In the genomic region with DNA sequence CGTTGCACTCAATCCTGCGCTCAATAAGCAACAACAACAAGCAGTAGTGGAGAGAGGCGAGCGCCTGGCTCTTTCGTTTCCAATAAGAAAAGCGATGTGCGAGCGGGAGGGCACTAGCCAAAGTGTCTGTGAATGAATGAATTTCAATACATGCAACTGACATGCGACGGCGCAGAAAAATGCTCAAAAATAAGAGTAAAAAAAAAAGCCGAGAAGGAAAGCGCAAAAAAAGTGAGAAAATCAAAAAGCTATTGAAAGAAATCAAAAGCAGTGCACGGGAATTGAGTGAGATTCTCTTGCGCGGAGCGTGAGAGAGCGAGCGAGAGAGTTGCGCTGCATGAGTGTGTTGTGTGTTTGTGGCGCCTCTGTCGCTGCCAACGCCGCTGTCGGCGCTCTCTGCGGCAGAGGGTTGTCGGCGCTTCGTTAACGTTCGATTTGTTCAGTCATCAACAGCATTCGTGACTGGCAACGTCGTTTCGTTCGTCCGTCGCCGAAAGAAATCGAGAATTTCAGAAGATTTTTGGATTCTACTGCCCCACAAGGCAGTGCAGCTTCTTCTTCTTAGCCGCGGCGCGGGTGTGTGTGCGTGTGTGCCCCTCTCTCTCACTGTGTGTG, we compare ENCODE assay signal across 1 fruit fly cellular context.
TF ChIP-seq lines count a peak whose summit lies in the region.

TSS of gene ct (plus strand) at position 438 of the 615 bp plus-strand sequence.

TF ChIP-seq in whole organism, embryonic, 481 proteins besides CTCF, POLR2A, EP300 and RAD21 (continued from another document and continues in another):
- TF ChIP-seq CG6791 (GFP tag; IDR thresholded peaks at IDR 0.05; lab: Robert Waterston, UW; ENCODE audit: partially characterized antibody) (peak; percentile 68; the same call in 2 of the 3 replicates), MBD-R2 (GFP tag; IDR thresholded peaks at IDR 0.05; lab: Robert Waterston, UW) (no peak), CG1603 (tag; optimal IDR thresholded peaks at IDR 0.05; lab: Kevin White, UChicago) (no peak), bowl (GFP tag; IDR thresholded peaks at IDR 0.05; lab: Robert Waterston, UW) (no peak), Bteb2 (GFP tag; optimal IDR thresholded peaks at IDR 0.05; lab: Kevin White, UChicago) (no peak), jumu (GFP tag; optimal IDR thresholded peaks at IDR 0.05; lab: Kevin White, UChicago) (no peak), prd (optimal IDR thresholded peaks at IDR 0.05; lab: Kevin White, UChicago) (no peak), prd (GFP tag; IDR thresholded peaks at IDR 0.05; lab: Robert Waterston, UW) (no peak), fd96Cb (tag; optimal IDR thresholded peaks at IDR 0.05; lab: Kevin White, UChicago) (no peak), run (tag; optimal IDR thresholded peaks at IDR 0.05; lab: Kevin White, UChicago) (no peak), chif (GFP tag; optimal IDR thresholded peaks at IDR 0.05; lab: Kevin White, UChicago) (no peak), ash1 (GFP tag; optimal IDR thresholded peaks at IDR 0.05; lab: Kevin White, UChicago) (peak; percentile 28), CG16779 (GFP tag; IDR thresholded peaks at IDR 0.05; lab: Robert Waterston, UW) (no peak), Trl (optimal IDR thresholded peaks at IDR 0.05; lab: Kevin White, UChicago) (peak; percentile 85 to 86), Trl (GFP tag; optimal IDR thresholded peaks at IDR 0.05; lab: Kevin White, UChicago) (no peak), zf30C (GFP tag; optimal IDR thresholded peaks at IDR 0.05; lab: Kevin White, UChicago) (peak; percentile 22), CG8765 (GFP tag; IDR thresholded peaks at IDR 0.05; lab: Robert Waterston, UW) (no peak), CG7271 (tag; optimal IDR thresholded peaks at IDR 0.05; lab: Kevin White, UChicago) (no peak), emc (GFP tag; optimal IDR thresholded peaks at IDR 0.05; lab: Kevin White, UChicago) (no peak), ro (GFP tag; IDR thresholded peaks at IDR 0.05; lab: Robert Waterston, UW) (no peak), mirr (GFP tag; optimal IDR thresholded peaks at IDR 0.05; lab: Kevin White, UChicago) (no peak), Aef1 (GFP tag; IDR thresholded peaks at IDR 0.05; lab: Robert Waterston, UW) (no peak), B-H1 (GFP tag; IDR thresholded peaks at IDR 0.05; lab: Robert Waterston, UW) (no peak), gfzf (GFP tag; optimal IDR thresholded peaks at IDR 0.05; lab: Kevin White, UChicago) (no peak), CG7357 (GFP tag; IDR thresholded peaks at IDR 0.05; lab: Robert Waterston, UW) (no peak), nau (GFP tag; optimal IDR thresholded peaks at IDR 0.05; lab: Kevin White, UChicago) (no peak), CG4282 (GFP tag; optimal IDR thresholded peaks at IDR 0.05; lab: Kevin White, UChicago) (no peak), CG34422 (GFP tag; IDR thresholded peaks at IDR 0.05; lab: Robert Waterston, UW) (no peak), CG10147 (GFP tag; optimal IDR thresholded peaks at IDR 0.05; lab: Kevin White, UChicago) (no peak), Nf-YC (tag; optimal IDR thresholded peaks at IDR 0.05; lab: Kevin White, UChicago) (peak; percentile 77), unpg (GFP tag; optimal IDR thresholded peaks at IDR 0.05; lab: Kevin White, UChicago) (no peak), vfl (GFP tag; optimal IDR thresholded peaks at IDR 0.05; lab: Kevin White, UChicago) (no peak), so (GFP tag; IDR thresholded peaks at IDR 0.05; lab: Robert Waterston, UW) (no peak), fru (optimal IDR thresholded peaks at IDR 0.05; lab: Kevin White, UChicago) (no peak), shn (GFP tag; optimal IDR thresholded peaks at IDR 0.05; lab: Kevin White, UChicago) (no peak), CG15011 (GFP tag; optimal IDR thresholded peaks at IDR 0.05; lab: Kevin White, UChicago) (no peak), CG33213 (GFP tag; optimal IDR thresholded peaks at IDR 0.05; lab: Kevin White, UChicago) (no peak), CG15514 (GFP tag; optimal IDR thresholded peaks at IDR 0.05; lab: Kevin White, UChicago) (no peak), CG10543 (GFP tag; optimal IDR thresholded peaks at IDR 0.05; lab: Kevin White, UChicago) (no peak), dimm (GFP tag; IDR thresholded peaks at IDR 0.05; lab: Robert Waterston, UW) (no peak), zen (tag; optimal IDR thresholded peaks at IDR 0.05; lab: Kevin White, UChicago) (no peak), NFAT (GFP tag; IDR thresholded peaks at IDR 0.05; lab: Robert Waterston, UW) (no peak), CG17385 (GFP tag; optimal IDR thresholded peaks at IDR 0.05; lab: Kevin White, UChicago) (peak; percentile 67), CG15601 (tag; optimal IDR thresholded peaks at IDR 0.05; lab: Kevin White, UChicago) (no peak), CG14441 (GFP tag; IDR thresholded peaks at IDR 0.05; lab: Robert Waterston, UW) (no peak), az2 (GFP tag; optimal IDR thresholded peaks at IDR 0.05; lab: Kevin White, UChicago) (no peak), fd3F (GFP tag; optimal IDR thresholded peaks at IDR 0.05; lab: Kevin White, UChicago) (no peak), CG13624 (GFP tag; optimal IDR thresholded peaks at IDR 0.05; lab: Kevin White, UChicago) (no peak), ci (GFP tag; IDR thresholded peaks at IDR 0.05; lab: Robert Waterston, UW) (peak; percentile 71; the same call in 2 of the 3 replicates), CG4730 (GFP tag; IDR thresholded peaks at IDR 0.05; lab: Robert Waterston, UW) (no peak), hkb (optimal IDR thresholded peaks at IDR 0.05; lab: Kevin White, UChicago) (peak; percentile 18), hkb (GFP tag; IDR thresholded peaks at IDR 0.05; lab: Robert Waterston, UW) (no peak), CG17612 (GFP tag; IDR thresholded peaks at IDR 0.05; lab: Robert Waterston, UW) (no peak), Hsf (GFP tag; optimal IDR thresholded peaks at IDR 0.05; lab: Kevin White, UChicago) (no peak), CG13424 (tag; optimal IDR thresholded peaks at IDR 0.05; lab: Kevin White, UChicago) (no peak), CG9932 (GFP tag; IDR thresholded peaks at IDR 0.05; lab: Robert Waterston, UW) (no peak), CG4854 (GFP tag; optimal IDR thresholded peaks at IDR 0.05; lab: Kevin White, UChicago) (no peak), CG2678 (tag; optimal IDR thresholded peaks at IDR 0.05; lab: Kevin White, UChicago) (no peak), Chrac-16 (GFP tag; optimal IDR thresholded peaks at IDR 0.05; lab: Kevin White, UChicago) (no peak), CG1792 (GFP tag; optimal IDR thresholded peaks at IDR 0.05; lab: Kevin White, UChicago) (no peak), sr (GFP tag; IDR thresholded peaks at IDR 0.05; lab: Robert Waterston, UW) (no peak), B-H2 (GFP tag; optimal IDR thresholded peaks at IDR 0.05; lab: Kevin White, UChicago) (no peak), CG13296 (GFP tag; optimal IDR thresholded peaks at IDR 0.05; lab: Kevin White, UChicago) (no peak), HLH4C (GFP tag; IDR thresholded peaks at IDR 0.05; lab: Robert Waterston, UW; ENCODE audit: partially characterized antibody) (no peak; the same call in 1 of the 3 replicates), repo (GFP tag; optimal IDR thresholded peaks at IDR 0.05; lab: Kevin White, UChicago) (no peak), CG17328 (GFP tag; IDR thresholded peaks at IDR 0.05; lab: Robert Waterston, UW) (peak; percentile 7; the same call in 1 of the 2 replicates), Abd-B (GFP tag; optimal IDR thresholded peaks at IDR 0.05; lab: Kevin White, UChicago) (no peak), Ptx1 (GFP tag; IDR thresholded peaks at IDR 0.05; lab: Robert Waterston, UW) (no peak), CG4617 (GFP tag; optimal IDR thresholded peaks at IDR 0.05; lab: Kevin White, UChicago; ENCODE audit: borderline replicate concordance) (no peak), CG14710 (tag; optimal IDR thresholded peaks at IDR 0.05; lab: Kevin White, UChicago) (no peak), ase (GFP tag; IDR thresholded peaks at IDR 0.05; lab: Robert Waterston, UW) (no peak), CG3281 (GFP tag; optimal IDR thresholded peaks at IDR 0.05; lab: Kevin White, UChicago) (no peak), CG4707 (GFP tag; optimal IDR thresholded peaks at IDR 0.05; lab: Kevin White, UChicago) (no peak), mam (GFP tag; optimal IDR thresholded peaks at IDR 0.05; lab: Kevin White, UChicago) (no peak), caup (GFP tag; optimal IDR thresholded peaks at IDR 0.05; lab: Kevin White, UChicago; ENCODE audit: severe bottlenecking) (no peak), Sox100B (GFP tag; optimal IDR thresholded peaks at IDR 0.05; lab: Kevin White, UChicago) (no peak), HLH3B (GFP tag; IDR thresholded peaks at IDR 0.05; lab: Robert Waterston, UW) (no peak), D19A (tag; optimal IDR thresholded peaks at IDR 0.05; lab: Kevin White, UChicago) (no peak), CG7839 (tag; optimal IDR thresholded peaks at IDR 0.05; lab: Kevin White, UChicago) (no peak), Poxn (GFP tag; IDR thresholded peaks at IDR 0.05; lab: Robert Waterston, UW) (no peak), hbn (GFP tag; IDR thresholded peaks at IDR 0.05; lab: Robert Waterston, UW; ENCODE audit: partially characterized antibody) (no peak), maf-S (GFP tag; optimal IDR thresholded peaks at IDR 0.05; lab: Kevin White, UChicago) (no peak), CG6689 (GFP tag; IDR thresholded peaks at IDR 0.05; lab: Robert Waterston, UW) (no peak), E2f2 (GFP tag; IDR thresholded peaks at IDR 0.05; lab: Robert Waterston, UW) (no peak), CG8089 (GFP tag; optimal IDR thresholded peaks at IDR 0.05; lab: Kevin White, UChicago) (no peak), sqz (GFP tag; optimal IDR thresholded peaks at IDR 0.05; lab: Kevin White, UChicago) (peak; percentile 87), CG18476 (GFP tag; optimal IDR thresholded peaks at IDR 0.05; lab: Kevin White, UChicago) (no peak), CG3407 (GFP tag; optimal IDR thresholded peaks at IDR 0.05; lab: Kevin White, UChicago) (no peak), Ets65A (GFP tag; lab: Kevin White, UChicago) (no peak), CG18764 (GFP tag; optimal IDR thresholded peaks at IDR 0.05; lab: Kevin White, UChicago) (no peak), lab (GFP tag; optimal IDR thresholded peaks at IDR 0.05; lab: Kevin White, UChicago) (no peak), Kr (GFP tag; optimal IDR thresholded peaks at IDR 0.05; lab: Kevin White, UChicago) (no peak), zen2 (GFP tag; IDR thresholded peaks at IDR 0.05; lab: Robert Waterston, UW; ENCODE audit: partially characterized antibody) (no peak), Dek (tag; optimal IDR thresholded peaks at IDR 0.05; lab: Kevin White, UChicago) (no peak), CG34376 (GFP tag; optimal IDR thresholded peaks at IDR 0.05; lab: Kevin White, UChicago) (no peak), gem (tag; optimal IDR thresholded peaks at IDR 0.05; lab: Kevin White, UChicago) (no peak), lmd (GFP tag; IDR thresholded peaks at IDR 0.05; lab: Robert Waterston, UW) (no peak), CHES-1-like (GFP tag; optimal IDR thresholded peaks at IDR 0.05; lab: Kevin White, UChicago) (no peak), nerfin-1 (tag; optimal IDR thresholded peaks at IDR 0.05; lab: Kevin White, UChicago) (peak; percentile 24), wek (GFP tag; optimal IDR thresholded peaks at IDR 0.05; lab: Kevin White, UChicago) (no peak), CG8924 (tag; optimal IDR thresholded peaks at IDR 0.05; lab: Kevin White, UChicago) (peak; percentile 17), twi (tag; optimal IDR thresholded peaks at IDR 0.05; lab: Kevin White, UChicago) (no peak), GATAe (GFP tag; conservative IDR thresholded peaks at IDR 0.05; lab: Robert Waterston, UW) (no peak), Usf (GFP tag; optimal IDR thresholded peaks at IDR 0.05; lab: Kevin White, UChicago) (no peak), lola (GFP tag; optimal IDR thresholded peaks at IDR 0.05; lab: Kevin White, UChicago) (no peak), CG4424 (GFP tag; optimal IDR thresholded peaks at IDR 0.05; lab: Kevin White, UChicago) (no peak), amos (GFP tag; IDR thresholded peaks at IDR 0.05; lab: Robert Waterston, UW; ENCODE audit: partially characterized antibody) (peak; percentile 37; the same call in 1 of the 2 replicates), CG12744 (GFP tag; optimal IDR thresholded peaks at IDR 0.05; lab: Kevin White, UChicago) (no peak), sisA (GFP tag; IDR thresholded peaks at IDR 0.05; lab: Robert Waterston, UW) (no peak), vnd (GFP tag; IDR thresholded peaks at IDR 0.05; lab: Robert Waterston, UW; ENCODE audit: partially characterized antibody) (no peak), vvl (GFP tag; IDR thresholded peaks at IDR 0.05; lab: Robert Waterston, UW) (peak; percentile 52; the same call in 1 of the 2 replicates), zfh2 (GFP tag; optimal IDR thresholded peaks at IDR 0.05; lab: Kevin White, UChicago) (no peak), CG14965 (GFP tag; optimal IDR thresholded peaks at IDR 0.05; lab: Kevin White, UChicago; ENCODE audit: borderline replicate concordance) (no peak), CG17359 (tag; optimal IDR thresholded peaks at IDR 0.05; lab: Kevin White, UChicago) (no peak), Lpt (GFP tag; optimal IDR thresholded peaks at IDR 0.05; lab: Kevin White, UChicago) (no peak), CG12071 (GFP tag; optimal IDR thresholded peaks at IDR 0.05; lab: Kevin White, UChicago) (no peak), gcm (GFP tag; optimal IDR thresholded peaks at IDR 0.05; lab: Kevin White, UChicago) (peak; percentile 16), insv (GFP tag; optimal IDR thresholded peaks at IDR 0.05; lab: Kevin White, UChicago) (peak; percentile 88 to 94), cad (GFP tag; optimal IDR thresholded peaks at IDR 0.05; lab: Kevin White, UChicago) (no peak), CG16813 (GFP tag; IDR thresholded peaks at IDR 0.05; lab: Robert Waterston, UW; ENCODE audit: partially characterized antibody) (peak; percentile 25; the same call in 1 of the 3 replicates), CG8478 (optimal IDR thresholded peaks at IDR 0.05; lab: Kevin White, UChicago) (no peak), Dip3 (GFP tag; optimal IDR thresholded peaks at IDR 0.05; lab: Kevin White, UChicago) (no peak), CG13123 (GFP tag; optimal IDR thresholded peaks at IDR 0.05; lab: Kevin White, UChicago) (no peak), schlank (tag; optimal IDR thresholded peaks at IDR 0.05; lab: Kevin White, UChicago) (no peak), kni (GFP tag; optimal IDR thresholded peaks at IDR 0.05; lab: Kevin White, UChicago) (no peak), Gug (GFP tag; IDR thresholded peaks at IDR 0.05; lab: Robert Waterston, UW) (no peak), Hmx (GFP tag; optimal IDR thresholded peaks at IDR 0.05; lab: Kevin White, UChicago) (no peak), sug (tag; optimal IDR thresholded peaks at IDR 0.05; lab: Kevin White, UChicago) (no peak), gro (GFP tag; optimal IDR thresholded peaks at IDR 0.05; lab: Kevin White, UChicago) (no peak), ind (GFP tag; optimal IDR thresholded peaks at IDR 0.05; lab: Kevin White, UChicago) (no peak)
